Worm (Caenorhabditis elegans): ENCODE measurements around the gene gst-41.

DNA sequence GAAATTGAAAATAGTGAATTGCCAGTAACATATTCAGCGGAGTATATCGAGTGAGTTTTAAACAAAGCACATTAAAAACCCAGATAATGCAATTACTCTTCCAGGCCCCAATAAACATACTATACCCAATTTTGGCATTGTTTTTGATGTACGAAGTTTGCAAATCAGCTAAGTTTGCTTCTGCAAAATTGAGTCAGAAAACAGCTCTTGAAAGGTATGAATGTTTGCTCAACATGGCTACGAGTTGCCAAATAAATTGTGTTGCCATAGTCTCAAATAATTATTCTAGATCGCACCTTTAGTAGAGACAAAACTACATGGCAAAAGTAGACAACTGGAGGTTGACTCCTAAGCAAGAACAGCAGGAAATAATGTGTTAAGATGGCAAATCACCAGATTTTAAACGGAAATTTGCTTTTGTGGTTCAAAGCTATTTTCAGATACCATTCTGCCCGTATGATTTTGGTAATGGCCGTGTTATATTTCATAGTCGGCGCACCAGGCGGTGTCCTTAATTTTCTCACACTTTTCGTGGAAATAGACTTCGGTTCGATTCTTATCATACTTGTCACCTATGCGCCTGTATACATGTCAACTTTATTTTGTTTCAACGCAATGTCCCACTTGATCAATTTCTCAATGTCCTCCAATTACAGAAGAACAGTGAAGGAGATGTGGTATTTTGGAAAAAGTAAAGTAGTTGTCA lies 33.5 kb upstream of the gst-41 start:
- TF ChIP-seq F49E8.2 (tag; optimal IDR thresholded peaks at IDR 0.05; ENCODE audit: insufficient read depth) (no peak), hrde-1 (tag; optimal IDR thresholded peaks at IDR 0.05; ENCODE audit: borderline replicate concordance) (no peak), sea-2 (GFP tag; IDR thresholded peaks at IDR 0.05) (no peak), ceh-100 (GFP tag; IDR thresholded peaks at IDR 0.05) (no peak), T26A5.8 (tag; optimal IDR thresholded peaks at IDR 0.05) (no peak), ztf-3 (GFP tag; optimal IDR thresholded peaks at IDR 0.05) (peak; percentile 22)
